Worm (Caenorhabditis elegans) whole organism, early embryonic: ENCODE data around the gene prx-19.

Source experiments
- B0310.2 ChIP-seq: sonication (generic microtip); optimal IDR thresholded peaks from 2 replicates; lab custom pipeline; 2016; ENCODE audit warnings: mild to moderate bottlenecking, missing genetic modification characterization, missing compliant biosample characterization
- F13C5.2 ChIP-seq: sonication (generic microtip); optimal IDR thresholded peaks from 2 replicates; lab custom pipeline; 2017; ENCODE audit warnings: mild to moderate bottlenecking, missing genetic modification characterization, inconsistent platforms, missing compliant biosample characterization
- aly-1 ChIP-seq: sonication (generic microtip); optimal IDR thresholded peaks from 2 replicates; lab custom pipeline; 2016; ENCODE audit warnings: missing genetic modification characterization, missing compliant biosample characterization
- ama-1 ChIP-seq: fragments of 150-350 bp; optimal IDR thresholded peaks from 2 replicates; lab custom pipeline; 2014
- ceh-13 ChIP-seq: fragments of 200-800 bp; sonication (Bioruptor generic); optimal IDR thresholded peaks from 2 replicates; lab custom pipeline; 2018; ENCODE audit warnings: mild to moderate bottlenecking, missing genetic modification characterization, missing compliant biosample characterization
- ceh-36 ChIP-seq: sonication (generic microtip); optimal IDR thresholded peaks from 2 replicates; lab custom pipeline; 2016; ENCODE audit warnings: missing genetic modification characterization, inconsistent platforms, missing compliant biosample characterization
- ets-7 ChIP-seq: sonication (generic microtip); optimal IDR thresholded peaks from 2 replicates; lab custom pipeline; 2016; ENCODE audit warnings: missing genotype, missing genetic modification characterization, missing compliant biosample characterization
- flt-1 ChIP-seq: fragments of 200-800 bp; sonication (Bioruptor generic); IDR thresholded peaks from 2 replicates; pipeline ENCODE4 v1.3.6; 2022; ENCODE audit warnings: missing genetic modification characterization, missing compliant biosample characterization
- hmbx-1 ChIP-seq: sonication (generic microtip); optimal IDR thresholded peaks from 2 replicates; lab custom pipeline; 2016; ENCODE audit warnings: mild to moderate bottlenecking, missing genetic modification characterization, missing compliant biosample characterization
- hmg-4 ChIP-seq: fragments of 200-800 bp; sonication (Bioruptor generic); optimal IDR thresholded peaks from 2 replicates; lab custom pipeline; 2018; ENCODE audit warnings: mild to moderate bottlenecking, missing genetic modification characterization, missing compliant biosample characterization
- hnd-1 ChIP-seq: sonication (generic microtip); optimal IDR thresholded peaks from 2 replicates; lab custom pipeline; 2016; ENCODE audit warnings: missing genetic modification characterization, missing compliant biosample characterization
- pes-1 ChIP-seq: fragments of 200-800 bp; sonication (Bioruptor generic); IDR thresholded peaks from 2 replicates; pipeline ENCODE4 v1.3.6; 2022; ENCODE audit warnings: missing genetic modification reagents, missing genetic modification characterization, missing compliant biosample characterization
- scrt-1 ChIP-seq: fragments of 200-800 bp; sonication (Bioruptor generic); IDR thresholded peaks from 2 replicates; pipeline ENCODE4 v1.3.6; 2022; ENCODE audit warnings: missing genetic modification characterization, missing compliant biosample characterization
- sea-1 ChIP-seq: fragments of 200-800 bp; sonication (Bioruptor generic); conservative IDR thresholded peaks from 2 replicates; pipeline ENCODE4 v1.3.6; 2022; ENCODE audit warnings: missing genetic modification characterization, missing compliant biosample characterization
- tbx-11 ChIP-seq: fragments of 200-800 bp; sonication (Bioruptor generic); IDR thresholded peaks from 2 replicates; pipeline ENCODE4 v1.3.6; 2022; ENCODE audit warnings: missing genetic modification characterization, missing compliant biosample characterization
- tbx-37 ChIP-seq: fragments of 200-800 bp; sonication (Bioruptor generic); conservative IDR thresholded peaks from 2 replicates; pipeline ENCODE4 v1.3.6; 2022; ENCODE audit warnings: missing genetic modification reagents, missing genetic modification characterization, missing compliant biosample characterization
- tra-4 ChIP-seq: sonication (generic microtip); optimal IDR thresholded peaks from 2 replicates; lab custom pipeline; 2017; ENCODE audit warnings: missing genetic modification characterization, missing compliant biosample characterization

The prx-19 gene

ce11 chrIII:8818599-8818998 is 9.5 kb upstream of the prx-19 start, which contains the start of gene pat-2:
Gene pat-2 (plus strand): TSS chrIII:8818899.
- TF ChIP-seq ama-1 (lab: Kevin White, UChicago), result no peak
- TF ChIP-seq tra-4, result no peak
- TF ChIP-seq ceh-13, result no peak
- TF ChIP-seq ceh-36 (tag; lab: Kevin White, UChicago), result no peak
- TF ChIP-seq hmbx-1, result no peak
- no peak for TF ChIP-seq aly-1 (tag; lab: Kevin White, UChicago)
- TF ChIP-seq hmg-4 (GFP tag; lab: Kevin White, UChicago), result no peak
- no peak for TF ChIP-seq tbx-37 (GFP tag; lab: Robert Waterston, UW)
- TF ChIP-seq sea-1 (GFP tag; lab: Robert Waterston, UW), result no peak

- TF ChIP-seq hmg-4 (GFP tag; lab: Kevin White, UChicago) (no peak), hnd-1 (no peak), ama-1 (lab: Kevin White, UChicago) (no peak), aly-1 (tag; lab: Kevin White, UChicago) (no peak), F13C5.2 (tag; lab: Kevin White, UChicago) (no peak), tbx-37 (GFP tag; lab: Robert Waterston, UW) (no peak), hmbx-1 (no peak), flt-1 (GFP tag; lab: Robert Waterston, UW) (no peak), scrt-1 (no peak), B0310.2 (tag; lab: Kevin White, UChicago) (no peak), ets-7 (tag; lab: Kevin White, UChicago) (no peak), pes-1 (GFP tag; lab: Robert Waterston, UW) (no peak), sea-1 (GFP tag; lab: Robert Waterston, UW) (no peak), tbx-11 (GFP tag; lab: Robert Waterston, UW) (no peak), ceh-13 (no peak)
These were observed 6.6 kb upstream of the prx-19 start for ce11 chrIII:8815699-8816098.

- TF ChIP-seq tra-4, result no peak
- TF ChIP-seq scrt-1, result no peak
- no peak for TF ChIP-seq ets-7 (tag; lab: Kevin White, UChicago)
- no peak for TF ChIP-seq B0310.2 (tag; lab: Kevin White, UChicago)
- TF ChIP-seq F13C5.2 (tag; lab: Kevin White, UChicago), result no peak
- no peak for TF ChIP-seq sea-1 (GFP tag; lab: Robert Waterston, UW)
- TF ChIP-seq ceh-13, result no peak
- TF ChIP-seq hmg-4 (GFP tag; lab: Kevin White, UChicago), result no peak
- TF ChIP-seq flt-1 (GFP tag; lab: Robert Waterston, UW), result no peak
- no peak for TF ChIP-seq hnd-1
- no peak for TF ChIP-seq aly-1 (tag; lab: Kevin White, UChicago)
- no peak for TF ChIP-seq tbx-37 (GFP tag; lab: Robert Waterston, UW)
- no peak for TF ChIP-seq tbx-11 (GFP tag; lab: Robert Waterston, UW)
These were observed 2.0 kb upstream of the prx-19 start for ce11 chrIII:8811111-8811510.

- no peak for TF ChIP-seq hmg-4 (GFP tag; lab: Kevin White, UChicago)
- TF ChIP-seq aly-1 (tag; lab: Kevin White, UChicago), result no peak
- no peak for TF ChIP-seq hnd-1
- no peak for TF ChIP-seq scrt-1
- TF ChIP-seq ets-7 (tag; lab: Kevin White, UChicago), result no peak
- no peak for TF ChIP-seq ceh-13
- TF ChIP-seq tbx-11 (GFP tag; lab: Robert Waterston, UW), result no peak
- TF ChIP-seq tra-4, result no peak
- no peak for TF ChIP-seq tbx-37 (GFP tag; lab: Robert Waterston, UW)
- no peak for TF ChIP-seq sea-1 (GFP tag; lab: Robert Waterston, UW)
- no peak for TF ChIP-seq F13C5.2 (tag; lab: Kevin White, UChicago)
- TF ChIP-seq pes-1 (GFP tag; lab: Robert Waterston, UW), result no peak
These were observed 1.8 kb downstream of the prx-19 start, which contains the start of gene F54F2.7 for ce11 chrIII:8807246-8807645. Gene F54F2.7 (minus strand): TSS chrIII:8807346.

- no peak for TF ChIP-seq B0310.2 (tag; lab: Kevin White, UChicago)
These were observed 3.3 kb downstream of the prx-19 start for ce11 chrIII:8805815-8806214.

ce11 chrIII:8801864-8802818 is 7.0 kb downstream of the prx-19 start:
- 0 out of 2 replicates have a peak, but pooled peaks have one; percentile 15 for TF ChIP-seq scrt-1
- TF ChIP-seq tbx-37 (GFP tag; lab: Robert Waterston, UW), result 0 out of 2 replicates have a peak, but pooled peaks have one; percentile 23
- peak; percentile 51 for TF ChIP-seq flt-1 (GFP tag; lab: Robert Waterston, UW)
- TF ChIP-seq ama-1 (lab: Kevin White, UChicago), result no peak
- peak; percentile 85 for TF ChIP-seq hmg-4 (GFP tag; lab: Kevin White, UChicago)
- TF ChIP-seq tra-4, result no peak
- TF ChIP-seq pes-1 (GFP tag; lab: Robert Waterston, UW), result peak; percentile 61
- no peak for TF ChIP-seq ceh-13
- no peak for TF ChIP-seq B0310.2 (tag; lab: Kevin White, UChicago)
- TF ChIP-seq aly-1 (tag; lab: Kevin White, UChicago), result peak; percentile 56

ce11 chrIII:8801352-8801863 is 7.7 kb downstream of the prx-19 start:
- TF ChIP-seq ceh-36 (tag; lab: Kevin White, UChicago), result no peak
- TF ChIP-seq hmg-4 (GFP tag; lab: Kevin White, UChicago), result no peak
- TF ChIP-seq flt-1 (GFP tag; lab: Robert Waterston, UW), result no peak
- TF ChIP-seq tbx-11 (GFP tag; lab: Robert Waterston, UW), result 0 out of 2 replicates have a peak, but pooled peaks have one; percentile 22
- TF ChIP-seq aly-1 (tag; lab: Kevin White, UChicago), result no peak
- no peak for TF ChIP-seq tbx-37 (GFP tag; lab: Robert Waterston, UW)
- no peak for TF ChIP-seq scrt-1
- TF ChIP-seq hnd-1, result no peak
- TF ChIP-seq sea-1 (GFP tag; lab: Robert Waterston, UW), result peak; percentile 29; the same call in 1 of the 2 replicates
